Fruit fly (Drosophila melanogaster): ENCODE data around the gene CG12236.

The CG12236 gene

dm6 chrX:5915752-5916493, 8.0 kb downstream of the CG12236 start (continued):
- no peak for TF ChIP-seq gsb (GFP tag; IDR thresholded peaks at IDR 0.05)
- TF ChIP-seq shn (GFP tag; optimal IDR thresholded peaks at IDR 0.05) = no peak
- no peak for TF ChIP-seq CG15073 (GFP tag; optimal IDR thresholded peaks at IDR 0.05)
- TF ChIP-seq Scr (GFP tag; IDR thresholded peaks at IDR 0.05; ENCODE audit: partially characterized antibody) = 0 out of 2 replicates have a peak, but pooled peaks have one; percentile 21
- no peak for TF ChIP-seq hkb (optimal IDR thresholded peaks at IDR 0.05)
- TF ChIP-seq hkb (GFP tag; IDR thresholded peaks at IDR 0.05) = 0 out of 2 replicates have a peak, but pooled peaks have one; percentile 21
- no peak for TF ChIP-seq CG6654 (GFP tag; optimal IDR thresholded peaks at IDR 0.05)
- no peak for TF ChIP-seq CG42726 (GFP tag; IDR thresholded peaks at IDR 0.05; ENCODE audit: partially characterized antibody)

- TF ChIP-seq unpg (GFP tag; optimal IDR thresholded peaks at IDR 0.05) = peak; percentile 9
- TF ChIP-seq E2f2 (GFP tag; IDR thresholded peaks at IDR 0.05) = peak; percentile 84
- TF ChIP-seq CG12942 (GFP tag; optimal IDR thresholded peaks at IDR 0.05) = no peak
- no peak for TF ChIP-seq CG1647 (GFP tag; optimal IDR thresholded peaks at IDR 0.05)
- TF ChIP-seq gro (GFP tag; optimal IDR thresholded peaks at IDR 0.05) = no peak
- TF ChIP-seq tin (GFP tag; optimal IDR thresholded peaks at IDR 0.05) = no peak
- no peak for TF ChIP-seq D19B (GFP tag; optimal IDR thresholded peaks at IDR 0.05)
- peak; percentile 42 for TF ChIP-seq Fer1 (GFP tag; optimal IDR thresholded peaks at IDR 0.05)
- no peak for TF ChIP-seq tup (GFP tag; optimal IDR thresholded peaks at IDR 0.05)
- TF ChIP-seq danr (GFP tag; IDR thresholded peaks at IDR 0.05) = no peak
- no peak for TF ChIP-seq Drgx (GFP tag; IDR thresholded peaks at IDR 0.05)
- peak; percentile 23 for TF ChIP-seq sd (tag; optimal IDR thresholded peaks at IDR 0.05)
- TF ChIP-seq Hr39 (optimal IDR thresholded peaks at IDR 0.05) = no peak
- 0 out of 3 replicates have a peak, but pooled peaks have one; percentile 9 for TF ChIP-seq gce (GFP tag; IDR thresholded peaks at IDR 0.05)
- peak; percentile 21 for TF ChIP-seq CG6854 (GFP tag; optimal IDR thresholded peaks at IDR 0.05)
- TF ChIP-seq Jarid2 (GFP tag; optimal IDR thresholded peaks at IDR 0.05) = peak; percentile 87
- no peak for TF ChIP-seq Antp (GFP tag; optimal IDR thresholded peaks at IDR 0.05)
- TF ChIP-seq CG6272 (GFP tag; IDR thresholded peaks at IDR 0.05) = no peak
- peak; percentile 10 for TF ChIP-seq CG12219 (GFP tag; optimal IDR thresholded peaks at IDR 0.05)
- peak; percentile 5 for TF ChIP-seq CG34376 (GFP tag; optimal IDR thresholded peaks at IDR 0.05)
- peak; percentile 41; the same call in 1 of the 2 replicates for TF ChIP-seq CG3847 (GFP tag; IDR thresholded peaks at IDR 0.05)
- TF ChIP-seq CG7786 (GFP tag; optimal IDR thresholded peaks at IDR 0.05) = no peak
- TF ChIP-seq run (tag; optimal IDR thresholded peaks at IDR 0.05) = no peak
- no peak for TF ChIP-seq CG31388 (GFP tag; optimal IDR thresholded peaks at IDR 0.05)
- peak; percentile 24 for TF ChIP-seq CrebB (tag; optimal IDR thresholded peaks at IDR 0.05)
- peak; percentile 4 for TF ChIP-seq Sin3A (optimal IDR thresholded peaks at IDR 0.05)
- no peak for TF ChIP-seq CG9727 (GFP tag; optimal IDR thresholded peaks at IDR 0.05)
- peak; percentile 28 for TF ChIP-seq sug (tag; optimal IDR thresholded peaks at IDR 0.05)
- peak; percentile 4 for TF ChIP-seq CoRest (tag; optimal IDR thresholded peaks at IDR 0.05)
- TF ChIP-seq bbx (GFP tag; IDR thresholded peaks at IDR 0.05; ENCODE audit: partially characterized antibody) = peak; percentile 19; the same call in 1 of the 2 replicates
- TF ChIP-seq CG13296 (GFP tag; optimal IDR thresholded peaks at IDR 0.05) = peak; percentile 43
- TF ChIP-seq sc (optimal IDR thresholded peaks at IDR 0.05) = no peak
- TF ChIP-seq sc (GFP tag; optimal IDR thresholded peaks at IDR 0.05) = no peak
- peak; percentile 42 for TF ChIP-seq lab (GFP tag; optimal IDR thresholded peaks at IDR 0.05)
- peak; percentile 11 for TF ChIP-seq grau (tag; optimal IDR thresholded peaks at IDR 0.05)
- peak; percentile 8 for TF ChIP-seq CG15269 (tag; optimal IDR thresholded peaks at IDR 0.05)
- TF ChIP-seq z (GFP tag; IDR thresholded peaks at IDR 0.05) = peak; percentile 68; the same call in 1 of the 3 replicates
- TF ChIP-seq CG1233 (GFP tag; optimal IDR thresholded peaks at IDR 0.05) = peak; percentile 20
- TF ChIP-seq Hr78 (GFP tag; optimal IDR thresholded peaks at IDR 0.05) = peak in 1 of 2 experiments; percentile 98
These were observed 8.8 kb downstream of the CG12236 start, which contains the start of the genes Shmt and CG3726 for dm6 chrX:5916494-5917309. Shmt (minus strand) TSS chrX:5916797. CG3726 (plus strand) TSS chrX:5917097.

Data from whole organism, embryonic.